Worm (Caenorhabditis elegans) whole organism, L4/young adult: Measurements from ENCODE around the gene W06B4.1.

Experiments
- W03F9.2 ChIP-seq: fragments of 150-350 bp; optimal IDR thresholded peaks from 2 replicates; lab custom pipeline; 2014; ENCODE audit warnings: missing biosample characterization, missing genetic modification characterization
- dao-5 ChIP-seq: sonication (generic microtip); optimal IDR thresholded peaks from 2 replicates; lab custom pipeline; 2016; ENCODE audit warnings: missing genotype, missing genetic modification characterization, moderate library complexity, missing compliant biosample characterization
- him-1 ChIP-seq: sonication (generic microtip); optimal IDR thresholded peaks from 2 replicates; lab custom pipeline; 2016; ENCODE audit warnings: missing genotype, missing genetic modification reagents, missing genetic modification characterization, missing compliant biosample characterization

Gene W06B4.1

DNA sequence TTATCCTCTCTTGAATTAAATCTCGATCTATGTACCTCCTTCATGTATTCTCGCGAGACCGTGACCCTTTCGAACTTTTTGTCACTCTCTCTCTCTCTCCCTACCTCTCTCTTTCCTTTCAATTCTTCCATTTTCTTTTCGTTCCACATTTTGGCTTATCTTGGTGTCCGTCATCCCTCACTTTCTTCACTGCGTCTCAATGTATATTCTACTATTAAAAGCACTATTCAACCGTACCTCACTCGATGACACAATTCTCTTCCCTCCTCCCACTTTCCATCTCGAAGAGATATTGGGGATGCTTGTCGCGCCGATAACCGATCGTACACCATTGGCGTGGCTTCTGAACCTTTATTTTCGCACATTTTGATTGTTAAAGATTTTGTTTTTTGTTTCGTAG is 39.3 kb downstream of the W06B4.1 start:
- TF ChIP-seq W03F9.2 (tag; lab: Kevin White, UChicago) (no peak), him-1 (no peak), dao-5 (no peak)

DNA sequence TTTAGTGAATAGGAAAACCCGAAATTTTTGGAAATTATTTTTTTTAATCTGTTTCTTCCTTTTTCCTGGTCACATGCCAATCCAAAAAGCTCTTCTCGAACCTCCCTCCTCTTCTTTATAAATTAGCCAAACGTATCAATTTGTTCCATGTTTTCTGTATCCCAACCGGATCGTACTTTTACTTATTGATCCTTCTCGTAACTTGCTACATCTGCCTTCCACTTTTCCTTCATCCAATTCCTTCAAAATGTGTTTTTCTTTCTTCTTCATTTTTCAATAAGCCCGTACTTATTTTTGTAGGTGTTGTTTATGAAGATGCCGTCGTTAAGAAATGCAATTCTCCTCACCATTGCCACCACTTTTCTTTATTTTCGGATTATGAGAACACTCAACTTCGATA is 40.5 kb downstream of the W06B4.1 start, which contains the start of gene cyp-23A1:
cyp-23A1 (plus strand) TSS at position 301 of the 400 bp plus-strand sequence.
- TF ChIP-seq him-1: no peak

DNA sequence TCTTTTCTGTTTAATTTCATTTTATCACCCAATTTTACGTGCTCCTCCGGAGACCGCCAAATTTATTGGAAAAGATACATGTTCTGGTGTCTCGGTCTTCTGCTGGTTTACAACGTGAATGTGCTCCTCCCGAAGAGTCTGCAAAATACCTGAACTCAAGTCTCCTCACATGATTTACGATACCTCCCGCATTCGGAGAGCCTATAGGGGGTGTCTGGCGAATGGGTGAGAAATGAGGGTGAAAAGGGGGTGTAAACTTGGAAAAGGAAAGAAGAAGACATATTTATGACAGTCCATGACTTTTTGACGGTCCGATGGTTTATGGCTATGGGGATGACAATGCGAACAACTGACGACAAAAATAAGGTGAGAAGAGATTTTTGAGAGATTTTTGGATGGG is 44.9 kb downstream of the W06B4.1 start:
- TF ChIP-seq W03F9.2 (tag; lab: Kevin White, UChicago): no peak
- no peak for TF ChIP-seq him-1

DNA sequence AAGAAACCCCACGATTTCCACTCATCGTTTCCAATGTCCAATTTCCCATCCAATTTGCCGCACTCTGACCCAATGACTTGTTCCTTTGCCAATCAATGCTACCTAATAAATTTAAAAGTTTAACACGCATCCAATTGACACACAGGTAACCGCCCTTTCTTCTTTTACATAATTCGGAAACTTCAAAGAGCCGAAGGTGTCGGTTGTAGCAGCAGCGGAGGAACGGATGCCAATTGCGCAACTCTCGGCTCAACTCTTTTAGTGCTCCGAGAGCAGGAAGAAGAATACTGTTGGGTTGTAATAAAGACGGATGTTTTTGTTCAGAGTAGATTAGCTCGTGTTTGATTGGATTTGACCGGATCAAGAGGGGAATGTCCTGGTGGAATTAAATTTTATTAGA is 45.9 kb downstream of the W06B4.1 start:
- TF ChIP-seq W03F9.2 (tag; lab: Kevin White, UChicago) (no peak), dao-5 (no peak), him-1 (no peak)

DNA sequence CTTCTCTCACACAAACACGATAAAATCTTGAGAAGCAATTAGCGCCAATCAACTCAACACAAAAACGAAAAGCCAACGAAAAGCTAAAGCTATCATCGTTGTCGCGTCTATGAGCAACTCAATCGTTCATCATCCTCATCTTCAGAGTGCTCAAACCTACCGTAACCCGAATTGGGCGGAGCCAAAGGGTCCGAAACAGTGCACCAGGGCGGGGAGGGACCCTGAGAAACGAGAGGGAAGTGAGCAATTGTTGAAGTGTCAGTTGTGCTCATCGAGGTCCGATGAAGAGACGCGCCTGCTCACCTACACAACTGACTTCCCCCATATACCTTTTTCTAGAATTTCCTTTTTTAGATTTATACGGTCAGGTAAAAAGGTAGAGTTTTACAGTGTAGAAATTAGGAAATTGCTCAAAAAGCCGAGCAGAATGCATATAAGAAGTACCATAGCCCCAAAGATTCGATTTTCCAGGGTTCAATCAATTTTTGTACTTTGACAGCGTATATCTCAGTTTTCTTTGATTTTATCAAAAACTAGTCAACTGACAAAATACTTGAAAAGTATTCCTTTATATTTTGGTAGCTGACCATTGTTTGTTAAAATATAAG is 47.0 kb downstream of the W06B4.1 start, which contains the start of gene hlh-1:
hlh-1 (plus strand) TSS at position 275 of the 608 bp plus-strand sequence.
- TF ChIP-seq him-1 (no peak), W03F9.2 (tag; lab: Kevin White, UChicago) (no peak)

DNA sequence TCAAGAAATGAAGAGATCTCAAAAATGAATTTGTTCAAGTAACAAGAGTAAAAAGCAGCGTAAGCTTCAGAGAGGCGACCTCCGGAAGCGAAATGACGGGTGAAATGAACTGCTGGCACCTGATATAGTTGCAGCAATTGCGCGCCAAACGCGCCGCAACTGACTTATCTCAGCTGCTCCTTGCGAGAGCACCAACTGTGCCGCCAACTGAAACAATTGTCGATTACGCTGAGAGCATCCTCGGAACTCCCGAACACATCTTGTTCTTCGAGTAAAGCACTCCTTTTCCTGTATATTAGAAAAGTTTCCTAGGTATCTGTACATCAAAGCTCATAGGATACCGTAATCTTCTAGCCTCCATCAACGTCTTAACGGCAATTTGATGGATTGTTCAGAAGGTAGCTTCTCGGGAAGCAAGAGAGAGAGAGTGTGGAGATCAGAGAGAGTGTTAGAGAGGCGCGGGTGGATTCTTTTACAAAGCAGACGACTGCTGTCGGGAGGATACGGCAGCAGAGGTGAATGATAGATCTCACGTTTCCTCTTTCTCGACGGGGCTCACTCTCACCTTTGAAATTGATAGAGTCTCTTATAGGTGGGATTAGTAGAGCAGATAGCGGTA is 48.7 kb downstream of the W06B4.1 start:
- TF ChIP-seq W03F9.2 (tag; lab: Kevin White, UChicago): no peak
- TF ChIP-seq him-1: no peak
- no peak for TF ChIP-seq dao-5
